Worm (Caenorhabditis elegans) whole organism, L4 larva: ENCODE data around the gene C05E4.7.
A peak's percentile ranks its signal among the peaks of the same experiment; 100 is the strongest.

Source experiments
- F10B5.3 ChIP-seq: sonication (generic microtip); optimal IDR thresholded peaks from 2 replicates; lab custom pipeline; 2016; ENCODE audit warnings: mild to moderate bottlenecking, missing genetic modification characterization, missing compliant biosample characterization
- F26F4.8 ChIP-seq: fragments of 200-800 bp; sonication (Bioruptor generic); conservative IDR thresholded peaks from 2 replicates; pipeline ENCODE4 v1.3.6; 2022; ENCODE audit warnings: missing genetic modification characterization, missing compliant biosample characterization
- F44E2.7 ChIP-seq: fragments of 200-800 bp; sonication (Bioruptor generic); IDR thresholded peaks from 2 replicates; pipeline ENCODE4 v2.1.2; 2022; ENCODE audit warnings: missing genetic modification characterization, missing compliant biosample characterization
- F49E8.2 ChIP-seq: sonication (generic microtip); optimal IDR thresholded peaks from 2 replicates; lab custom pipeline; 2016; ENCODE audit warnings: missing compliant biosample characterization, mild to moderate bottlenecking, missing genetic modification characterization, borderline replicate concordance
- R02D3.7 ChIP-seq: fragments of 150-350 bp; sonication (generic microtip); optimal IDR thresholded peaks from 3 replicates; lab custom pipeline; 2014; ENCODE audit warnings: missing biosample characterization, missing genetic modification characterization
- T26A8.4 ChIP-seq: fragments of 200-800 bp; sonication (Bioruptor generic); IDR thresholded peaks from 2 replicates; pipeline ENCODE4 v1.3.6; 2022; ENCODE audit warnings: missing genetic modification characterization, missing compliant biosample characterization
- Y105C5A.15 ChIP-seq: fragments of 200-800 bp; sonication (Bioruptor generic); IDR thresholded peaks from 2 replicates; pipeline ENCODE4 v1.3.6; 2022; ENCODE audit warnings: missing genetic modification characterization, missing compliant biosample characterization
- Y5F2A.4 ChIP-seq: fragments of 200-800 bp; sonication (Bioruptor generic); optimal IDR thresholded peaks from 2 replicates; lab custom pipeline; 2018; ENCODE audit warnings: mild to moderate bottlenecking, missing genetic modification characterization, missing compliant biosample characterization
- aha-1 ChIP-seq: fragments of 150-350 bp; peaks from one replicate; lab custom pipeline; 2014; ENCODE audit warnings: missing biosample characterization, missing genetic modification characterization
- ama-1 ChIP-seq: fragments of 150-350 bp; optimal IDR thresholded peaks from 2 replicates; lab custom pipeline; 2014; ENCODE audit warnings: inconsistent platforms, mixed read lengths
- ceh-20 ChIP-seq: fragments of 200-800 bp; sonication (Bioruptor generic); IDR thresholded peaks from 2 replicates; pipeline ENCODE4 v1.3.6; 2022; ENCODE audit warnings: missing genetic modification reagents, missing genetic modification characterization, missing compliant biosample characterization
- ceh-82 ChIP-seq: sonication (generic microtip); optimal IDR thresholded peaks from 2 replicates; lab custom pipeline; 2017; ENCODE audit warnings: missing biosample characterization, missing genetic modification characterization
- ces-1 ChIP-seq: fragments of 150-350 bp; sonication (generic microtip); optimal IDR thresholded peaks from 4 replicates; lab custom pipeline; 2014; ENCODE audit warnings: missing biosample characterization, missing genetic modification reagents, missing genetic modification characterization
- daf-12 ChIP-seq: fragments of 150-350 bp; optimal IDR thresholded peaks from 2 replicates; lab custom pipeline; 2014; ENCODE audit warnings: missing biosample characterization, missing genetic modification reagents, missing genetic modification characterization
- daf-16 ChIP-seq, 3 experiments: sonication (generic microtip); optimal IDR thresholded peaks; 2 replicates each; lab custom pipeline; 2016 to 2017; ENCODE audit warnings: missing genetic modification characterization in 3 of 3, missing genetic modification reagents in 3 of 3, mild to moderate bottlenecking in 2 of 3, missing compliant biosample characterization in 2 of 3, missing biosample characterization in 1 of 3, moderate library complexity in 1 of 3
- daf-8 ChIP-seq: fragments of 200-800 bp; sonication (Bioruptor generic); IDR thresholded peaks from 2 replicates; pipeline ENCODE4 v1.3.6; 2022; ENCODE audit warnings: missing genetic modification characterization, missing compliant biosample characterization
- dmd-8 ChIP-seq: fragments of 200-800 bp; sonication (Bioruptor generic); IDR thresholded peaks from 2 replicates; pipeline ENCODE4 v1.3.6; 2022; ENCODE audit warnings: missing genetic modification characterization, missing compliant biosample characterization
- dmd-9 ChIP-seq: fragments of 200-800 bp; sonication (Bioruptor generic); IDR thresholded peaks from 2 replicates; pipeline ENCODE4 v1.3.6; 2022; ENCODE audit warnings: missing genetic modification reagents, missing genetic modification characterization, missing compliant biosample characterization
- duxl-1 ChIP-seq: sonication (generic microtip); optimal IDR thresholded peaks from 2 replicates; lab custom pipeline; 2016; ENCODE audit warnings: mild to moderate bottlenecking, missing genetic modification characterization, moderate library complexity, missing compliant biosample characterization; ENCODE audit not compliant: poor library complexity
- dve-1 ChIP-seq: sonication (generic microtip); optimal IDR thresholded peaks from 2 replicates; lab custom pipeline; 2017; ENCODE audit warnings: antibody characterized with exemption, mild to moderate bottlenecking, missing genetic modification characterization, missing compliant biosample characterization; ENCODE audit not compliant: insufficient read depth
- fkh-10 ChIP-seq: fragments of 150-350 bp; optimal IDR thresholded peaks from 2 replicates; lab custom pipeline; 2014; ENCODE audit warnings: missing biosample characterization, missing genetic modification reagents, missing genetic modification characterization
- hlh-30 ChIP-seq: sonication (generic microtip); optimal IDR thresholded peaks from 2 replicates; lab custom pipeline; 2017; ENCODE audit warnings: antibody characterized with exemption, mild to moderate bottlenecking, missing genetic modification characterization, missing compliant biosample characterization; ENCODE audit not compliant: insufficient read depth
- jun-1 ChIP-seq: fragments of 150-350 bp; optimal IDR thresholded peaks from 2 replicates; lab custom pipeline; 2014; ENCODE audit warnings: missing biosample characterization, missing genetic modification reagents, missing genetic modification characterization
- lim-7 ChIP-seq: fragments of 200-800 bp; sonication (Bioruptor generic); IDR thresholded peaks from 2 replicates; pipeline ENCODE4 v1.3.6; 2022; ENCODE audit warnings: missing genetic modification characterization, missing compliant biosample characterization
- lin-1 ChIP-seq: fragments of 200-800 bp; sonication (Bioruptor generic); IDR thresholded peaks from 2 replicates; pipeline ENCODE4 v1.3.6; 2022; ENCODE audit warnings: missing genetic modification reagents, missing genetic modification characterization, missing compliant biosample characterization
- lin-39 ChIP-seq: fragments of 150-350 bp; optimal IDR thresholded peaks from 2 replicates; lab custom pipeline; 2014; ENCODE audit warnings: missing biosample characterization, missing genetic modification reagents, missing genetic modification characterization
- lir-3 ChIP-seq: sonication (generic microtip); optimal IDR thresholded peaks from 2 replicates; lab custom pipeline; 2016; ENCODE audit warnings: mild to moderate bottlenecking, missing genetic modification characterization, missing compliant biosample characterization
- lsy-2 ChIP-seq, 2 experiments: fragments of 150-350 bp in 1 of 2; sonication (generic microtip) in 1 of 2; optimal IDR thresholded peaks; 2 replicates each; lab custom pipeline; 2014 to 2017; ENCODE audit warnings: missing biosample characterization in 2 of 2, missing genetic modification characterization in 2 of 2
- madf-9 ChIP-seq: fragments of 200-800 bp; sonication (Bioruptor generic); conservative IDR thresholded peaks from 2 replicates; pipeline ENCODE4 v1.3.6; 2022; ENCODE audit warnings: missing genetic modification reagents, missing genetic modification characterization, missing compliant biosample characterization
- mdl-1 ChIP-seq, 2 experiments: fragments of 150-350 bp in 1 of 2; sonication (generic microtip) in 1 of 2; optimal IDR thresholded peaks; 2 replicates each; lab custom pipeline; 2014 to 2017; ENCODE audit warnings: missing biosample characterization in 2 of 2, missing genetic modification characterization in 2 of 2
- mxl-3 ChIP-seq: fragments of 200-800 bp; sonication (Bioruptor generic); optimal IDR thresholded peaks from 2 replicates; lab custom pipeline; 2018; ENCODE audit warnings: mild to moderate bottlenecking, missing genetic modification characterization, missing compliant biosample characterization
- nhr-111 ChIP-seq: fragments of 200-800 bp; sonication (Bioruptor generic); optimal IDR thresholded peaks from 2 replicates; lab custom pipeline; 2018; ENCODE audit warnings: mild to moderate bottlenecking, missing genetic modification characterization, missing compliant biosample characterization
- nhr-237 ChIP-seq: sonication (generic microtip); optimal IDR thresholded peaks from 2 replicates; lab custom pipeline; 2017; ENCODE audit warnings: missing biosample characterization, missing genetic modification characterization
- nhr-25 ChIP-seq: sonication (generic microtip); optimal IDR thresholded peaks from 2 replicates; lab custom pipeline; 2017; ENCODE audit warnings: missing genetic modification characterization, mild to moderate bottlenecking, missing compliant biosample characterization, antibody characterized with exemption, moderate library complexity, borderline replicate concordance; ENCODE audit not compliant: insufficient read depth
- nhr-42 ChIP-seq: fragments of 200-800 bp; sonication (Bioruptor generic); IDR thresholded peaks from 2 replicates; pipeline ENCODE4 v1.3.6; 2022; ENCODE audit warnings: missing genetic modification characterization, missing compliant biosample characterization
- nhr-48 ChIP-seq: sonication (generic microtip); optimal IDR thresholded peaks from 2 replicates; lab custom pipeline; 2016; ENCODE audit warnings: mild to moderate bottlenecking, missing genetic modification characterization, missing compliant biosample characterization
- nhr-77 ChIP-seq: fragments of 150-350 bp; optimal IDR thresholded peaks from 2 replicates; lab custom pipeline; 2014; ENCODE audit warnings: missing biosample characterization, missing genetic modification characterization
- pqm-1 ChIP-seq: sonication (generic microtip); optimal IDR thresholded peaks from 2 replicates; lab custom pipeline; 2017; ENCODE audit warnings: missing biosample characterization, missing genetic modification characterization
- saeg-2 ChIP-seq: fragments of 200-800 bp; sonication (Bioruptor generic); IDR thresholded peaks from 2 replicates; pipeline ENCODE4 v1.3.6; 2022; ENCODE audit warnings: missing genetic modification reagents, missing genetic modification characterization, missing compliant biosample characterization
- snpc-4 ChIP-seq: fragments of 150-350 bp; optimal IDR thresholded peaks from 2 replicates; lab custom pipeline; 2014; ENCODE audit warnings: missing biosample characterization, missing genetic modification characterization
- tag-97 ChIP-seq: fragments of 200-800 bp; sonication (Bioruptor generic); IDR thresholded peaks from 2 replicates; pipeline ENCODE4 v1.3.6; 2022; ENCODE audit warnings: missing genetic modification characterization, missing compliant biosample characterization
- zfp-2 ChIP-seq: sonication (generic microtip); optimal IDR thresholded peaks from 2 replicates; lab custom pipeline; 2016; ENCODE audit warnings: mild to moderate bottlenecking, missing genetic modification characterization, missing compliant biosample characterization
- zfp-3 ChIP-seq: fragments of 200-800 bp; sonication (Bioruptor generic); conservative IDR thresholded peaks from 2 replicates; pipeline ENCODE4 v1.3.6; 2022; ENCODE audit warnings: missing genetic modification reagents, missing genetic modification characterization, missing compliant biosample characterization
- zip-11 ChIP-seq: fragments of 200-800 bp; sonication (Bioruptor generic); IDR thresholded peaks from 2 replicates; pipeline ENCODE4 v1.3.6; 2022; ENCODE audit warnings: missing genetic modification characterization, missing compliant biosample characterization
- ztf-11 ChIP-seq: fragments of 150-350 bp; optimal IDR thresholded peaks from 2 replicates; lab custom pipeline; 2014; ENCODE audit warnings: missing biosample characterization, missing genetic modification characterization

Gene C05E4.7

ce11 chrV:724946-725806 is 16.7 kb upstream of the C05E4.7 start (continued):
- TF ChIP-seq dve-1 (tag; lab: Kevin White, UChicago) (peak; percentile 12), ama-1 (lab: Kevin White, UChicago) (peak; percentile 96), duxl-1 (peak; percentile 54), lsy-2 (tag; optimal IDR thresholded peaks at IDR 0.05; lab: Kevin White, UChicago) (peak in 1 of 2 experiments; percentile 20), jun-1 (no peak), T26A8.4 (GFP tag; lab: Robert Waterston, UW) (peak; percentile 5), nhr-237 (tag; lab: Kevin White, UChicago) (no peak), dmd-8 (GFP tag; lab: Robert Waterston, UW) (peak; percentile 65; the same call in 1 of the 2 replicates), nhr-48 (no peak), aha-1 (tag; lab: Kevin White, UChicago) (peak; percentile 81), ceh-20 (GFP tag; lab: Robert Waterston, UW) (no peak), Y5F2A.4 (GFP tag; lab: Kevin White, UChicago) (no peak), hlh-30 (tag; lab: Kevin White, UChicago) (peak; percentile 3), daf-8 (no peak)

- TF ChIP-seq ces-1 (GFP tag; lab: Kevin White, UChicago) (no peak), Y105C5A.15 (GFP tag; lab: Robert Waterston, UW) (no peak), nhr-77 (no peak), F49E8.2 (tag; lab: Kevin White, UChicago) (no peak), nhr-42 (GFP tag; lab: Robert Waterston, UW) (0 out of 2 replicates have a peak, but pooled peaks have one; percentile 28), ceh-82 (tag; lab: Kevin White, UChicago) (no peak), F10B5.3 (tag; lab: Kevin White, UChicago) (no peak), R02D3.7 (no peak), F26F4.8 (GFP tag; lab: Robert Waterston, UW) (no peak), ama-1 (lab: Kevin White, UChicago) (peak; percentile 93), zfp-2 (no peak), mdl-1 (tag; optimal IDR thresholded peaks at IDR 0.05; lab: Kevin White, UChicago) (no peak), daf-16 (GFP tag; optimal IDR thresholded peaks at IDR 0.05; lab: Kevin White, UChicago) (no peak), daf-16 (tag; optimal IDR thresholded peaks at IDR 0.05; lab: Kevin White, UChicago) (peak; percentile 62), mxl-3 (GFP tag; lab: Kevin White, UChicago) (no peak), ceh-20 (GFP tag; lab: Robert Waterston, UW) (no peak), T26A8.4 (GFP tag; lab: Robert Waterston, UW) (peak; percentile 58; the same call in 1 of the 2 replicates), lir-3 (tag; lab: Kevin White, UChicago) (no peak), F44E2.7 (GFP tag; lab: Robert Waterston, UW) (0 out of 2 replicates have a peak, but pooled peaks have one; percentile 46), fkh-10 (no peak), dmd-8 (GFP tag; lab: Robert Waterston, UW) (no peak), snpc-4 (no peak), ztf-11 (no peak), tag-97 (GFP tag; lab: Robert Waterston, UW) (no peak), nhr-25 (tag; lab: Kevin White, UChicago) (peak; percentile 2), madf-9 (GFP tag; lab: Robert Waterston, UW) (0 out of 2 replicates have a peak, but pooled peaks have one; percentile 3), zfp-3 (GFP tag; lab: Robert Waterston, UW) (no peak), zip-11 (0 out of 2 replicates have a peak, but pooled peaks have one; percentile 29), lin-1 (no peak), saeg-2 (no peak), daf-12 (tag; lab: Kevin White, UChicago) (no peak), aha-1 (tag; lab: Kevin White, UChicago) (peak; percentile 96), lsy-2 (tag; optimal IDR thresholded peaks at IDR 0.05; lab: Kevin White, UChicago) (no peak), pqm-1 (tag; lab: Kevin White, UChicago) (no peak), jun-1 (peak; percentile 36), nhr-111 (GFP tag; lab: Kevin White, UChicago) (no peak), lim-7 (GFP tag; lab: Robert Waterston, UW) (no peak), dmd-9 (no peak), lin-39 (no peak)
These were observed 15.9 kb upstream of the C05E4.7 start for ce11 chrV:725807-726572.
